Fruit fly (Drosophila melanogaster) whole organism, embryonic: ENCODE measurements around the gene Trs20.

Source experiments
- CG1024 ChIP-seq: fragments of 200-800 bp; sonication (Bioruptor generic); IDR thresholded peaks from 2 replicates; pipeline ENCODE4 v1.3.6; 2022; ENCODE audit warnings: missing biosample characterization, missing genetic modification characterization
- CG10431 ChIP-seq: fragments of 200-800 bp; sonication (Bioruptor generic); optimal IDR thresholded peaks from 3 replicates; lab custom pipeline; 2018; ENCODE audit warnings: missing biosample characterization, mild to moderate bottlenecking, missing genetic modification characterization
- CG10654 ChIP-seq: fragments of 200-800 bp; sonication (Bioruptor generic); optimal IDR thresholded peaks from 2 replicates; lab custom pipeline; 2016; ENCODE audit warnings: missing biosample characterization, missing genetic modification characterization
- CG11398 ChIP-seq: fragments of 200-800 bp; sonication (Bioruptor generic); optimal IDR thresholded peaks from 2 replicates; lab custom pipeline; 2016; ENCODE audit warnings: missing biosample characterization, missing genetic modification characterization
- CG14014 ChIP-seq: fragments of 200-800 bp; sonication (Bioruptor generic); IDR thresholded peaks from 2 replicates; pipeline ENCODE4 v1.3.6; 2022; ENCODE audit warnings: missing biosample characterization, missing genetic modification characterization
- CG15073 ChIP-seq: fragments of 200-800 bp; sonication (Bioruptor generic); optimal IDR thresholded peaks from 2 replicates; lab custom pipeline; 2016; ENCODE audit warnings: missing biosample characterization, missing genetic modification characterization
- CG15479 ChIP-seq: fragments of 200-800 bp; sonication (Bioruptor generic); optimal IDR thresholded peaks from 3 replicates; lab custom pipeline; 2019; ENCODE audit warnings: missing biosample characterization, mild to moderate bottlenecking, missing genetic modification characterization, moderate library complexity
- CG1603 ChIP-seq: fragments of 200-800 bp; sonication (Bioruptor generic); optimal IDR thresholded peaks from 2 replicates; lab custom pipeline; 2019; ENCODE audit warnings: missing biosample characterization, mild to moderate bottlenecking, missing genetic modification characterization, moderate library complexity
- CG1647 ChIP-seq: fragments of 200-800 bp; sonication (Bioruptor generic); optimal IDR thresholded peaks from 3 replicates; lab custom pipeline; 2016; ENCODE audit warnings: missing biosample characterization, missing genetic modification characterization
- CG16863 ChIP-seq: fragments of 200-800 bp; sonication (Bioruptor generic); optimal IDR thresholded peaks from 3 replicates; lab custom pipeline; 2016; ENCODE audit warnings: missing biosample characterization, missing genetic modification characterization
- CG2129 ChIP-seq: fragments of 200-800 bp; sonication (Bioruptor generic); IDR thresholded peaks from 2 replicates; pipeline ENCODE4 v1.3.6; 2022; ENCODE audit warnings: missing biosample characterization, missing genetic modification characterization; ENCODE audit not compliant: partially characterized antibody
- CG2875 ChIP-seq: fragments of 200-800 bp; sonication (Bioruptor generic); optimal IDR thresholded peaks from 2 replicates; lab custom pipeline; 2017; ENCODE audit warnings: missing biosample characterization, mild to moderate bottlenecking, missing genetic modification characterization, missing genetic modification reagents
- CG30020 ChIP-seq: fragments of 200-800 bp; optimal IDR thresholded peaks from 2 replicates; lab custom pipeline; 2019; ENCODE audit warnings: missing biosample characterization, mild to moderate bottlenecking, missing genetic modification characterization, moderate library complexity
- CG6813 ChIP-seq: fragments of 200-800 bp; sonication (Bioruptor generic); optimal IDR thresholded peaks from 2 replicates; lab custom pipeline; 2017; ENCODE audit warnings: missing biosample characterization, missing genetic modification characterization, mild to moderate bottlenecking, moderate library complexity, missing genetic modification reagents
- CG7271 ChIP-seq: fragments of 200-800 bp; sonication (Bioruptor generic); optimal IDR thresholded peaks from 2 replicates; lab custom pipeline; 2018; ENCODE audit warnings: missing biosample characterization, mild to moderate bottlenecking, missing genetic modification characterization, moderate library complexity
- CG8359 ChIP-seq: fragments of 200-800 bp; sonication (Bioruptor generic); optimal IDR thresholded peaks from 2 replicates; lab custom pipeline; 2017; ENCODE audit warnings: missing biosample characterization, mild to moderate bottlenecking, missing genetic modification characterization, borderline replicate concordance
- Dref ChIP-seq: fragments of 200-800 bp; sonication (Bioruptor generic); IDR thresholded peaks from 2 replicates; pipeline ENCODE4 v1.3.6; 2022; ENCODE audit warnings: missing biosample characterization, missing genetic modification characterization
- HLH3B ChIP-seq: fragments of 200-800 bp; sonication (Bioruptor generic); IDR thresholded peaks from 2 replicates; pipeline ENCODE4 v1.3.6; 2022; ENCODE audit warnings: missing biosample characterization, missing genetic modification characterization
- Hmr ChIP-seq: fragments of 200-800 bp; sonication (Bioruptor generic); optimal IDR thresholded peaks from 3 replicates; lab custom pipeline; 2017; ENCODE audit warnings: mild to moderate bottlenecking, missing biosample characterization, missing genetic modification reagents, missing genetic modification characterization
- Lpt ChIP-seq: fragments of >200 bp; optimal IDR thresholded peaks from 2 replicates; lab custom pipeline; 2018; ENCODE audit warnings: missing biosample characterization, missing genetic modification characterization
- MBD-R2 ChIP-seq: fragments of 200-800 bp; sonication (Bioruptor generic); IDR thresholded peaks from 2 replicates; pipeline ENCODE4 v1.3.6; 2022; ENCODE audit warnings: missing biosample characterization, missing genetic modification characterization
- Med ChIP-seq: fragments of 200-800 bp; sonication (Bioruptor generic); peaks from one replicate; lab custom pipeline; 2016; ENCODE audit warnings: missing biosample characterization, missing genetic modification characterization, mild to moderate bottlenecking, inconsistent platforms, moderate library complexity
- bab2 ChIP-seq: fragments of 200-800 bp; sonication (Bioruptor generic); optimal IDR thresholded peaks from 2 replicates; lab custom pipeline; 2016; ENCODE audit warnings: missing biosample characterization, missing genetic modification characterization
- da ChIP-seq: fragments of 200-800 bp; sonication (Bioruptor generic); optimal IDR thresholded peaks from 2 replicates; lab custom pipeline; 2016; ENCODE audit warnings: missing biosample characterization, missing genetic modification characterization
- danr ChIP-seq: fragments of 200-800 bp; sonication (Bioruptor generic); IDR thresholded peaks from 2 replicates; pipeline ENCODE4 v1.3.6; 2022; ENCODE audit warnings: missing biosample characterization, missing genetic modification characterization
- ewg ChIP-seq: fragments of 200-800 bp; sonication (Bioruptor generic); optimal IDR thresholded peaks from 3 replicates; lab custom pipeline; 2017; ENCODE audit warnings: mild to moderate bottlenecking, missing biosample characterization, missing genetic modification reagents, missing genetic modification characterization
- eyg ChIP-seq: fragments of 200-800 bp; sonication (Bioruptor generic); optimal IDR thresholded peaks from 3 replicates; lab custom pipeline; 2016; ENCODE audit warnings: missing biosample characterization, missing genetic modification characterization
- fd64A ChIP-seq: fragments of 200-800 bp; sonication (Bioruptor generic); optimal IDR thresholded peaks from 3 replicates; lab custom pipeline; 2018; ENCODE audit warnings: missing biosample characterization, mild to moderate bottlenecking, missing genetic modification characterization
- gfzf ChIP-seq: fragments of 200-800 bp; sonication (Bioruptor generic); optimal IDR thresholded peaks from 2 replicates; lab custom pipeline; 2016; ENCODE audit warnings: missing biosample characterization, mild to moderate bottlenecking, missing genetic modification characterization, moderate library complexity
- grau ChIP-seq: fragments of 200-800 bp; optimal IDR thresholded peaks from 3 replicates; lab custom pipeline; 2019; ENCODE audit warnings: missing biosample characterization, mild to moderate bottlenecking, missing genetic modification characterization, moderate library complexity
- lab ChIP-seq: fragments of 200-800 bp; sonication (Bioruptor generic); optimal IDR thresholded peaks from 3 replicates; lab custom pipeline; 2017; ENCODE audit warnings: missing biosample characterization, missing genetic modification characterization, mild to moderate bottlenecking, moderate library complexity, missing genetic modification reagents
- p53 ChIP-seq: fragments of 200-800 bp; sonication (Bioruptor generic); optimal IDR thresholded peaks from 2 replicates; lab custom pipeline; 2016; ENCODE audit warnings: missing biosample characterization, missing genetic modification characterization
- pum ChIP-seq: fragments of 200-800 bp; sonication (Bioruptor generic); optimal IDR thresholded peaks from 2 replicates; lab custom pipeline; 2016; ENCODE audit warnings: missing biosample characterization, missing genetic modification characterization
- ro ChIP-seq: fragments of 200-800 bp; sonication (Bioruptor generic); IDR thresholded peaks from 2 replicates; pipeline ENCODE4 v1.3.6; 2022; ENCODE audit warnings: missing biosample characterization, missing genetic modification characterization
- shn ChIP-seq: fragments of 200-800 bp; sonication (Bioruptor generic); optimal IDR thresholded peaks from 3 replicates; lab custom pipeline; 2016; ENCODE audit warnings: missing biosample characterization, missing genetic modification characterization
- sima ChIP-seq: fragments of 200-800 bp; sonication (Bioruptor generic); optimal IDR thresholded peaks from 2 replicates; lab custom pipeline; 2016; ENCODE audit warnings: missing biosample characterization, missing genetic modification characterization
- sisA ChIP-seq: fragments of 200-800 bp; sonication (Bioruptor generic); IDR thresholded peaks from 2 replicates; pipeline ENCODE4 v1.3.6; 2022; ENCODE audit warnings: missing biosample characterization, missing genetic modification characterization
- slou ChIP-seq: fragments of 200-800 bp; sonication (Bioruptor generic); optimal IDR thresholded peaks from 3 replicates; lab custom pipeline; 2016; ENCODE audit warnings: missing biosample characterization, missing genetic modification characterization
- toy ChIP-seq: fragments of 200-800 bp; sonication (Bioruptor generic); IDR thresholded peaks from 2 replicates; pipeline ENCODE4 v1.3.6; 2022; ENCODE audit warnings: missing biosample characterization, missing genetic modification characterization
- usp ChIP-seq: fragments of >200 bp; optimal IDR thresholded peaks from 2 replicates; lab custom pipeline; 2017; ENCODE audit warnings: missing biosample characterization, missing genetic modification characterization
- z ChIP-seq: fragments of 200-800 bp; sonication (Bioruptor generic); IDR thresholded peaks from 3 replicates; pipeline ENCODE4 v1.3.6; 2022; ENCODE audit warnings: missing biosample characterization, missing genetic modification characterization

Trs20 gene

dm6 chr3L:16131264-16132066 is at the start of gene Trs20, which contains the start of gene elg1 (continued):
- TF ChIP-seq CG7271 (peak; percentile 13), CG2129 (no peak), ewg (GFP tag; lab: Kevin White, UChicago) (no peak), shn (no peak), CG10654 (peak; percentile 44), CG11398 (no peak), Dref (GFP tag; lab: Robert Waterston, UW) (no peak), slou (GFP tag; lab: Kevin White, UChicago) (no peak), gfzf (GFP tag; lab: Kevin White, UChicago) (peak; percentile 73), fd64A (GFP tag; lab: Kevin White, UChicago) (no peak), lab (GFP tag; lab: Kevin White, UChicago) (peak; percentile 62), sima (GFP tag; lab: Kevin White, UChicago) (no peak), CG16863 (GFP tag; lab: Kevin White, UChicago) (no peak), CG1024 (no peak), CG15479 (GFP tag; lab: Kevin White, UChicago) (no peak), CG30020 (peak; percentile 71), Med (GFP tag; lab: Kevin White, UChicago) (peak; percentile 87), CG8359 (GFP tag; lab: Kevin White, UChicago) (no peak), eyg (GFP tag; lab: Kevin White, UChicago) (no peak), CG6813 (GFP tag; lab: Kevin White, UChicago) (no peak), toy (GFP tag; lab: Robert Waterston, UW) (no peak), ro (no peak), sisA (GFP tag; lab: Robert Waterston, UW) (no peak; the same call in 1 of the 2 replicates), grau (tag; lab: Kevin White, UChicago) (peak; percentile 71), da (GFP tag; lab: Kevin White, UChicago) (no peak), CG10431 (GFP tag; lab: Kevin White, UChicago) (peak; percentile 28), CG1647 (no peak), CG2875 (GFP tag; lab: Kevin White, UChicago) (no peak), CG14014 (GFP tag; lab: Robert Waterston, UW) (no peak; the same call in 1 of the 2 replicates), usp (GFP tag; lab: Kevin White, UChicago) (no peak), danr (GFP tag; lab: Robert Waterston, UW) (no peak), p53 (GFP tag; lab: Kevin White, UChicago) (no peak), pum (GFP tag; lab: Kevin White, UChicago) (no peak), CG1603 (tag; lab: Kevin White, UChicago) (peak; percentile 43), HLH3B (peak; percentile 54; the same call in 1 of the 2 replicates), MBD-R2 (GFP tag; lab: Robert Waterston, UW) (peak; percentile 66), Lpt (GFP tag; lab: Kevin White, UChicago) (no peak), bab2 (GFP tag; lab: Kevin White, UChicago) (no peak), CG15073 (no peak), Hmr (peak; percentile 15), z (GFP tag; lab: Robert Waterston, UW) (no peak)
